Worm (Caenorhabditis elegans) whole organism, midembryonic: ENCODE data around the gene srh-104.

Source experiments
- T22C8.4 ChIP-seq: fragments of 200-800 bp; sonication (Bioruptor generic); IDR thresholded peaks from 2 replicates; pipeline ENCODE4 v1.3.6; 2022; ENCODE audit warnings: missing genetic modification characterization, missing compliant biosample characterization
- cog-1 ChIP-seq: sonication (generic microtip); optimal IDR thresholded peaks from 2 replicates; lab custom pipeline; 2016; ENCODE audit warnings: missing genetic modification characterization, missing compliant biosample characterization
- flt-1 ChIP-seq: fragments of 200-800 bp; sonication (Bioruptor generic); IDR thresholded peaks from 2 replicates; pipeline ENCODE4 v1.3.6; 2022; ENCODE audit warnings: missing genetic modification characterization, missing compliant biosample characterization
- klf-2 ChIP-seq: fragments of 200-800 bp; sonication (Bioruptor generic); conservative IDR thresholded peaks from 2 replicates; pipeline ENCODE4 v1.3.6; 2022; ENCODE audit warnings: missing genetic modification reagents, missing genetic modification characterization, missing compliant biosample characterization
- med-1 ChIP-seq: sonication (generic microtip); optimal IDR thresholded peaks from 2 replicates; lab custom pipeline; 2017; ENCODE audit warnings: missing genetic modification characterization, mild to moderate bottlenecking, missing compliant biosample characterization, antibody characterized with exemption, missing genetic modification reagents; ENCODE audit not compliant: insufficient read depth
- ref-1 ChIP-seq: fragments of 200-800 bp; sonication (Bioruptor generic); conservative IDR thresholded peaks from 2 replicates; pipeline ENCODE4 v1.3.6; 2022; ENCODE audit warnings: missing genetic modification reagents, missing genetic modification characterization, missing compliant biosample characterization
- tab-1 ChIP-seq: fragments of 200-800 bp; sonication (Bioruptor generic); IDR thresholded peaks from 2 replicates; pipeline ENCODE4 v1.3.6; 2022; ENCODE audit warnings: missing genetic modification characterization, missing compliant biosample characterization
- ztf-23 ChIP-seq: fragments of 200-800 bp; sonication (Bioruptor generic); IDR thresholded peaks from 2 replicates; pipeline ENCODE4 v1.3.6; 2022; ENCODE audit warnings: missing genetic modification reagents, missing genetic modification characterization, missing compliant biosample characterization
- ztf-29 ChIP-seq: fragments of 200-800 bp; sonication (Bioruptor generic); IDR thresholded peaks from 2 replicates; pipeline ENCODE4 v1.3.6; 2022; ENCODE audit warnings: missing genetic modification reagents, missing genetic modification characterization, missing compliant biosample characterization

ce11 chrV:16253687-16254086 lies 9.7 kb upstream of the srh-104 start, which contains the start of gene gcy-20:
- TF ChIP-seq med-1 (no peak), T22C8.4 (GFP tag; lab: Robert Waterston, UW) (no peak), ztf-29 (GFP tag; lab: Robert Waterston, UW) (no peak), ztf-23 (GFP tag; lab: Robert Waterston, UW) (no peak), cog-1 (tag; lab: Kevin White, UChicago) (no peak), flt-1 (GFP tag; lab: Robert Waterston, UW) (no peak), klf-2 (GFP tag; lab: Robert Waterston, UW) (no peak), ref-1 (GFP tag; lab: Robert Waterston, UW) (no peak), tab-1 (GFP tag; lab: Robert Waterston, UW) (no peak)
